Fruit fly (Drosophila melanogaster) Kc167 (cell line): ENCODE measurements around the gene CG6763.

Experiments
- Myc ChIP-seq: fragments of >200 bp; optimal IDR thresholded peaks from 2 replicates; lab custom pipeline; 2017; ENCODE audit warnings: missing external identifiers
- Sin3A ChIP-seq: fragments of >200 bp; optimal IDR thresholded peaks from 2 replicates; lab custom pipeline; 2018; ENCODE audit warnings: missing external identifiers
- h ChIP-seq: fragments of >200 bp; optimal IDR thresholded peaks from 3 replicates; lab custom pipeline; 2018; ENCODE audit warnings: missing external identifiers
- insv ChIP-seq: fragments of >200 bp; optimal IDR thresholded peaks from 3 replicates; lab custom pipeline; 2018; ENCODE audit warnings: missing external identifiers
- psq ChIP-seq: fragments of >200 bp; optimal IDR thresholded peaks from 2 replicates; lab custom pipeline; 2017; ENCODE audit warnings: missing external identifiers
- ttk ChIP-seq: sonication (Bioruptor generic); optimal IDR thresholded peaks from 2 replicates; lab custom pipeline; 2017; ENCODE audit warnings: missing external identifiers

The CG6763 gene

DNA sequence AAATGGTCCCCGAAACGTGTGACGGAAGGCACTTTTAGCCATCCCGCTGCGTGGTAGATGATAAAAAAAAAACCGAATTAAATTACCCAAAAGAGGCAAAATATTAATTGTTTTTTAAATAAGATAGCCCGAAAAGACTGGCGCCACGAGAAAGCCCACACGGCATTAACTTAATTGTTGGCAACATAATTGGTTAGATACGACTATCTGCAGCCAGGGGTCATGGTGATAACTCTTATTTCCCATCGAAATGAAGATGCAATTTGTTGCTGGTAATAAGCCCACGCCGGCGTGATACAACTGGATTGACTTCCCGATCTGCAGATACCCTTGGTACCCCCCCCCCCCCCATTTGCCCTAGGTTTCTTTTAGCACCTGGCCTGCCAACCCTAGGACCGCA, 43.9 kb downstream of the CG6763 start:
- peak; percentile 81 for TF ChIP-seq h (lab: Kevin White, UChicago)
- TF ChIP-seq insv (lab: Kevin White, UChicago), result peak; percentile 74
- no peak for TF ChIP-seq Myc (lab: Kevin White, UChicago)

- TF ChIP-seq Myc (lab: Kevin White, UChicago), result no peak
- no peak for TF ChIP-seq insv (lab: Kevin White, UChicago)
- no peak for TF ChIP-seq ttk (lab: Kevin White, UChicago)
- TF ChIP-seq h (lab: Kevin White, UChicago), result peak; percentile 100
- no peak for TF ChIP-seq psq (lab: Kevin White, UChicago)
These were observed 47.5 kb downstream of the CG6763 start for dm6 chr3R:23331280-23331679.

DNA sequence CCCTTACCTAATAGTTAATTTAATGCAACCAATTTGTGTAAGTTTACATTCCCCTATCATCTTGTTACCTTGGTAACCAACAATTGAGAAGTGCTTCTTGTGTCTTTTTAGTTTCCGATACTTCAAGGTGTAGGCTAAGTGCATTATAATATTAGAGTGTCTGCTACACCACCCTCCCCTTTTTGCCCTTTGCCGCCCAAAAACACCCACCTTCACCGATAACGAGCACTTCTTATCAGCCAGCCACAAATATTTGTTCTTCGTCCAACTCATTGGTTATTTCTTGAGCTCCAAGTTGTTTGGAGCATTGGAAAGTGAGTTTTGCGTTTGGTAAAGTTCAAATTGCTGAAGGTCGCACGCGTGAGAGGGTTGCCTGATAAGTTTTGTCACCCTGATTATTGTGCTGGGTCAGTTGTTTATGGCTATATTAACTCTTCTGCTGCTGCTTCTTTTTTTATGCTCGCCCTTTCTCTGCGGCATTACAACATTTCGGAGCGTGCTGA, 48.1 kb downstream of the CG6763 start:
- TF ChIP-seq insv (lab: Kevin White, UChicago) (peak; percentile 77), h (lab: Kevin White, UChicago) (peak; percentile 30), Myc (lab: Kevin White, UChicago) (no peak)

- TF ChIP-seq psq (lab: Kevin White, UChicago) (no peak), insv (lab: Kevin White, UChicago) (no peak), ttk (lab: Kevin White, UChicago) (no peak), Myc (lab: Kevin White, UChicago) (no peak), h (lab: Kevin White, UChicago) (no peak), Sin3A (lab: Kevin White, UChicago) (no peak)
These were observed 48.9 kb downstream of the CG6763 start for dm6 chr3R:23332535-23333333.

dm6 chr3R:23333334-23334035, 49.7 kb downstream of the CG6763 start:
- TF ChIP-seq h (lab: Kevin White, UChicago), result no peak
- no peak for TF ChIP-seq ttk (lab: Kevin White, UChicago)
- TF ChIP-seq psq (lab: Kevin White, UChicago), result no peak
- TF ChIP-seq Sin3A (lab: Kevin White, UChicago), result no peak

DNA sequence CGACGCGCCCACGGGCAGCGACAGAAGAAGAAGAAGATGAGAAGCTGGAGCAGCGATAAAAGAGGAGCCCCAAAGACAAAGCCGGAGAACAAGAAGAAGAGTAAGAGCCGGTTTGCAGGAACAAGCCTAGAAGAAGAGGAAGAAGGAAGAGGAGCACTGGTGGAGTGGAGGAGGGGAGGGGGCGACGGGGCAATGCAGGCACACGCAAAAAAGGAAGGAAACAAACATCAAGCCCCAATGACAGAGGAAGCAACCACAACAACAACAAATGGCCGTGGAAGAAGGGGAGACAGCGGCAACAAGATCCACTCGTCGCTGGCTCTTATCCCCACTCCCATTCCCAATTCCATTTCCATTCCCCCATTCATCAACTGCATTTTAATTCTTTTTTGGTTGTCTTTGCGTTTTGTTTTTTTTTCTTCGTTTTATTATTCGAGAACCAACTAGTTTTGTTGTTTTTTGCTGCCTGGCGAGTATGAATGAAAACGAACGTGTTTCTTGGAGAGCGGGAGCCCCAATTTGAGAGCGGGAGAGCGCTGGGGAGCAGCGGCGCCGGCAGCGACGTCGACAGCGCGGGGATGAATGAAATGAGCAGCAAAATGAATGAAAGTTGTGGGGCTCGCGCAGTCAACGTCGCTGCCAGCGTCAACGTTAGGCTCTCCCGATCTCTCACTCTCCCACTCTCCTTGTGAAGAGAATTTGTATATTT, 50.4 kb downstream of the CG6763 start:
- no peak for TF ChIP-seq psq (lab: Kevin White, UChicago)
- no peak for TF ChIP-seq Sin3A (lab: Kevin White, UChicago)
- no peak for TF ChIP-seq ttk (lab: Kevin White, UChicago)

- TF ChIP-seq h (lab: Kevin White, UChicago) (no peak), ttk (lab: Kevin White, UChicago) (no peak), insv (lab: Kevin White, UChicago) (no peak), Sin3A (lab: Kevin White, UChicago) (no peak), Myc (lab: Kevin White, UChicago) (no peak), psq (lab: Kevin White, UChicago) (peak; percentile 3)
These were observed 51.1 kb downstream of the CG6763 start for dm6 chr3R:23334866-23335265.

- no peak for TF ChIP-seq Sin3A (lab: Kevin White, UChicago)
- no peak for TF ChIP-seq Myc (lab: Kevin White, UChicago)
- no peak for TF ChIP-seq h (lab: Kevin White, UChicago)
- no peak for TF ChIP-seq ttk (lab: Kevin White, UChicago)
- no peak for TF ChIP-seq psq (lab: Kevin White, UChicago)
- TF ChIP-seq insv (lab: Kevin White, UChicago), result no peak
These were observed 51.8 kb downstream of the CG6763 start for dm6 chr3R:23335577-23335976.
